Worm (Caenorhabditis elegans) whole organism, L4 larva: ENCODE results near the gene snpc-1.1.

Source experiments
- F10B5.3 ChIP-seq: sonication (generic microtip); optimal IDR thresholded peaks from 2 replicates; lab custom pipeline; 2016; ENCODE audit warnings: mild to moderate bottlenecking, missing genetic modification characterization, missing compliant biosample characterization
- F37D6.2 ChIP-seq: sonication (generic microtip); optimal IDR thresholded peaks from 2 replicates; lab custom pipeline; 2016; ENCODE audit warnings: mild to moderate bottlenecking, missing genetic modification characterization, missing compliant biosample characterization
- R02D3.7 ChIP-seq: fragments of 150-350 bp; sonication (generic microtip); optimal IDR thresholded peaks from 3 replicates; lab custom pipeline; 2014; ENCODE audit warnings: missing biosample characterization, missing genetic modification characterization
- T26A8.4 ChIP-seq: fragments of 200-800 bp; sonication (Bioruptor generic); IDR thresholded peaks from 2 replicates; pipeline ENCODE4 v1.3.6; 2022; ENCODE audit warnings: missing genetic modification characterization, missing compliant biosample characterization
- Y105C5A.15 ChIP-seq: fragments of 200-800 bp; sonication (Bioruptor generic); IDR thresholded peaks from 2 replicates; pipeline ENCODE4 v1.3.6; 2022; ENCODE audit warnings: missing genetic modification characterization, missing compliant biosample characterization
- ZK337.2 ChIP-seq: fragments of 200-800 bp; sonication (Bioruptor generic); IDR thresholded peaks from 2 replicates; pipeline ENCODE4 v1.3.6; 2022; ENCODE audit warnings: missing genetic modification reagents, missing genetic modification characterization, missing compliant biosample characterization
- ZK546.5 ChIP-seq, 2 experiments: sonication (generic microtip); optimal IDR thresholded peaks; 2 replicates each; lab custom pipeline; 2017; ENCODE audit warnings: missing biosample characterization in 2 of 2, missing genetic modification characterization in 2 of 2
- aly-2 ChIP-seq: sonication (generic microtip); optimal IDR thresholded peaks from 2 replicates; lab custom pipeline; 2018; ENCODE audit warnings: missing biosample characterization, missing genetic modification characterization
- arid-1 ChIP-seq: fragments of 200-800 bp; sonication (Bioruptor generic); conservative IDR thresholded peaks from 2 replicates; pipeline ENCODE4 v1.3.6; 2022; ENCODE audit warnings: missing genetic modification reagents, missing genetic modification characterization, missing compliant biosample characterization
- ceh-32 ChIP-seq: sonication (generic microtip); optimal IDR thresholded peaks from 2 replicates; lab custom pipeline; 2016; ENCODE audit warnings: mild to moderate bottlenecking, missing genetic modification characterization, missing compliant biosample characterization; ENCODE audit not compliant: poor library complexity
- ceh-82 ChIP-seq: sonication (generic microtip); optimal IDR thresholded peaks from 2 replicates; lab custom pipeline; 2017; ENCODE audit warnings: missing biosample characterization, missing genetic modification characterization
- daf-16 ChIP-seq, 3 experiments: sonication (generic microtip); optimal IDR thresholded peaks; 2 replicates each; lab custom pipeline; 2016 to 2017; ENCODE audit warnings: missing genetic modification characterization in 3 of 3, missing genetic modification reagents in 3 of 3, mild to moderate bottlenecking in 2 of 3, missing compliant biosample characterization in 2 of 3, missing biosample characterization in 1 of 3, moderate library complexity in 1 of 3
- daf-19 ChIP-seq: fragments of 200-800 bp; sonication (Bioruptor generic); conservative IDR thresholded peaks from 2 replicates; pipeline ENCODE4 v1.3.6; 2022; ENCODE audit warnings: missing genetic modification characterization, missing compliant biosample characterization
- daf-8 ChIP-seq: fragments of 200-800 bp; sonication (Bioruptor generic); IDR thresholded peaks from 2 replicates; pipeline ENCODE4 v1.3.6; 2022; ENCODE audit warnings: missing genetic modification characterization, missing compliant biosample characterization
- dmd-8 ChIP-seq: fragments of 200-800 bp; sonication (Bioruptor generic); IDR thresholded peaks from 2 replicates; pipeline ENCODE4 v1.3.6; 2022; ENCODE audit warnings: missing genetic modification characterization, missing compliant biosample characterization
- dpl-1 ChIP-seq: fragments of 150-350 bp; optimal IDR thresholded peaks from 2 replicates; lab custom pipeline; 2014; ENCODE audit warnings: missing biosample characterization, missing genetic modification reagents, missing genetic modification characterization
- duxl-1 ChIP-seq: sonication (generic microtip); optimal IDR thresholded peaks from 2 replicates; lab custom pipeline; 2016; ENCODE audit warnings: mild to moderate bottlenecking, missing genetic modification characterization, moderate library complexity, missing compliant biosample characterization; ENCODE audit not compliant: poor library complexity
- fos-1 ChIP-seq: fragments of 150-350 bp; optimal IDR thresholded peaks from 2 replicates; lab custom pipeline; 2014; ENCODE audit warnings: missing biosample characterization, missing genetic modification characterization
- hlh-11 ChIP-seq: fragments of 200-800 bp; sonication (Bioruptor generic); optimal IDR thresholded peaks from 2 replicates; lab custom pipeline; 2018; ENCODE audit warnings: mild to moderate bottlenecking, missing genetic modification characterization, missing compliant biosample characterization
- hlh-30 ChIP-seq: sonication (generic microtip); optimal IDR thresholded peaks from 2 replicates; lab custom pipeline; 2017; ENCODE audit warnings: antibody characterized with exemption, mild to moderate bottlenecking, missing genetic modification characterization, missing compliant biosample characterization; ENCODE audit not compliant: insufficient read depth
- jun-1 ChIP-seq: fragments of 150-350 bp; optimal IDR thresholded peaks from 2 replicates; lab custom pipeline; 2014; ENCODE audit warnings: missing biosample characterization, missing genetic modification reagents, missing genetic modification characterization
- lin-13 ChIP-seq: fragments of 150-350 bp; optimal IDR thresholded peaks from 2 replicates; lab custom pipeline; 2014; ENCODE audit warnings: missing biosample characterization, missing genetic modification reagents, missing genetic modification characterization
- lin-15B ChIP-seq: fragments of 150-350 bp; sonication (generic microtip); optimal IDR thresholded peaks from 3 replicates; lab custom pipeline; 2014; ENCODE audit warnings: missing biosample characterization, missing genetic modification characterization
- lin-29 ChIP-seq: fragments of 200-800 bp; sonication (Bioruptor generic); IDR thresholded peaks from 2 replicates; pipeline ENCODE4 v1.3.6; 2022; ENCODE audit warnings: missing genetic modification reagents, missing genetic modification characterization, missing compliant biosample characterization
- lin-38 ChIP-seq: fragments of 200-800 bp; sonication (Bioruptor generic); IDR thresholded peaks from 2 replicates; pipeline ENCODE4 v1.3.6; 2022; ENCODE audit warnings: missing genetic modification reagents, missing genetic modification characterization, missing compliant biosample characterization
- lsy-2 ChIP-seq, 2 experiments: fragments of 150-350 bp in 1 of 2; sonication (generic microtip) in 1 of 2; optimal IDR thresholded peaks; 2 replicates each; lab custom pipeline; 2014 to 2017; ENCODE audit warnings: missing biosample characterization in 2 of 2, missing genetic modification characterization in 2 of 2
- mdt-29 ChIP-seq: fragments of 200-800 bp; sonication (Bioruptor generic); IDR thresholded peaks from 2 replicates; pipeline ENCODE4 v1.3.6; 2022; ENCODE audit warnings: missing genetic modification reagents, missing genetic modification characterization, missing compliant biosample characterization
- mep-1 ChIP-seq: fragments of 150-350 bp; sonication (generic microtip); optimal IDR thresholded peaks from 3 replicates; lab custom pipeline; 2014; ENCODE audit warnings: missing biosample characterization, missing genetic modification characterization
- mes-2 ChIP-seq: sonication (generic microtip); optimal IDR thresholded peaks from 2 replicates; lab custom pipeline; 2016; ENCODE audit warnings: missing genotype, mild to moderate bottlenecking, missing genetic modification characterization, missing compliant biosample characterization; ENCODE audit not compliant: poor library complexity, severe bottlenecking
- mxl-3 ChIP-seq: fragments of 200-800 bp; sonication (Bioruptor generic); optimal IDR thresholded peaks from 2 replicates; lab custom pipeline; 2018; ENCODE audit warnings: mild to moderate bottlenecking, missing genetic modification characterization, missing compliant biosample characterization
- nhr-10 ChIP-seq: fragments of 150-350 bp; optimal IDR thresholded peaks from 2 replicates; lab custom pipeline; 2014; ENCODE audit warnings: missing biosample characterization, missing genetic modification characterization
- nhr-28 ChIP-seq: fragments of 150-350 bp; optimal IDR thresholded peaks from 2 replicates; lab custom pipeline; 2014; ENCODE audit warnings: missing biosample characterization, missing genetic modification characterization
- nhr-48 ChIP-seq: sonication (generic microtip); optimal IDR thresholded peaks from 2 replicates; lab custom pipeline; 2016; ENCODE audit warnings: mild to moderate bottlenecking, missing genetic modification characterization, missing compliant biosample characterization
- nhr-77 ChIP-seq: fragments of 150-350 bp; optimal IDR thresholded peaks from 2 replicates; lab custom pipeline; 2014; ENCODE audit warnings: missing biosample characterization, missing genetic modification characterization
- pqm-1 ChIP-seq: sonication (generic microtip); optimal IDR thresholded peaks from 2 replicates; lab custom pipeline; 2017; ENCODE audit warnings: missing biosample characterization, missing genetic modification characterization
- rbr-2 ChIP-seq: sonication (generic microtip); optimal IDR thresholded peaks from 2 replicates; lab custom pipeline; 2016; ENCODE audit warnings: missing genotype, missing genetic modification characterization, missing compliant biosample characterization
- set-16 ChIP-seq: fragments of 200-800 bp; sonication (Bioruptor generic); IDR thresholded peaks from 2 replicates; pipeline ENCODE4 v1.3.6; 2022; ENCODE audit warnings: missing genetic modification reagents, missing genetic modification characterization, missing compliant biosample characterization
- tag-97 ChIP-seq: fragments of 200-800 bp; sonication (Bioruptor generic); IDR thresholded peaks from 2 replicates; pipeline ENCODE4 v1.3.6; 2022; ENCODE audit warnings: missing genetic modification characterization, missing compliant biosample characterization
- tra-1 ChIP-seq: fragments of 200-800 bp; sonication (Bioruptor generic); IDR thresholded peaks from 2 replicates; pipeline ENCODE4 v1.3.6; 2022; ENCODE audit warnings: missing genetic modification reagents, missing genetic modification characterization, missing compliant biosample characterization
- unc-62 ChIP-seq, 3 experiments: fragments of 150-350 bp in 1 of 3; sonication (generic microtip); optimal IDR thresholded peaks in 2 of 3; peaks in 1 of 3; 1 replicate in 1 of 3; 2 replicates in 2 of 3; lab custom pipeline; 2014 to 2017; ENCODE audit warnings: missing biosample characterization in 3 of 3, missing genetic modification characterization in 3 of 3, missing genetic modification reagents in 3 of 3, missing genotype in 1 of 3
- ztf-7 ChIP-seq: fragments of 150-350 bp; optimal IDR thresholded peaks from 2 replicates; lab custom pipeline; 2014; ENCODE audit warnings: missing biosample characterization, missing genetic modification characterization

The snpc-1.1 gene

DNA sequence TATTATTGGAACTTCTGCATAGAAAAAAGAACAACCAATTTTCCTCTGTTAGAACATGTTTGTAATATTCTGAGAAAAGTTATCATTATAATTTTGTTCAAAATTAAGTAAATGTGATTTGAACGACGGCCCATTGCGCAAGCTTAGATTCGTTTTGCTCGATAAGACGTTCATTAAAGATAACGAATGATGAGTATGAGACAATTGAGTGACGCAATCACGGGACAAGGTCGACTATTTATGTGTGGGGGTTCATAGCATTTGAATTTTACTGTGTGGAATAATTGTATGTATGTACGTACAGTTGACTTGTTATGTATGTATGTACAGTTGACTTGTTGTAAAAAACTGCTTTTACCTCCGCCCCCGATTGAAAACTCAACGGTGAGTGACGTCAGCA, 38.3 kb upstream of the snpc-1.1 start:
- TF ChIP-seq ZK337.2 (GFP tag; lab: Robert Waterston, UW) (no peak), unc-62 (GFP tag; optimal IDR thresholded peaks at IDR 0.05 in 1 of 2; lab: Kevin White, UChicago) (peak in 1 of 2 experiments; percentile 75), unc-62 (tag; optimal IDR thresholded peaks at IDR 0.05; lab: Kevin White, UChicago) (no peak)
- TF ChIP-seq, all 104 proteins: peak for 1

DNA sequence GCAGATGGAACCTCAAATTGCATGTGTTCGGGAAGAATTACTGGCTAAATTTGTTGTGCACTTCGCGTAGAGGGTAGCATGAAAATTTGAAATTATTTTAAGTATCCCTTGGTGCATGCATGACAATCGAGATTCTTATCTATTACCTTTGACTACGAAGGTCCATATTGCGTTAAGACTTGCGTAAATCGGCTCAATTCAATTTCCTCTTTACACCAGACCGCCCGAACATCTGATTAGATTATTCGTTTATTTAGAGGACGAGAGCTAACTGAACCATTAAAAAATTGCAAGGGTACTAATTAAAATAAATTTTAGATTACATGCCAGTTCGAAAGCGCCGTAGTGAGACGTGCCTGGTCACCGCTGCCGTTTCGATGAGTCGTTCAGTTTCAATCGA, 36.5 kb upstream of the snpc-1.1 start:
- no peak for TF ChIP-seq jun-1 (tag; lab: Kevin White, UChicago)
- TF ChIP-seq R02D3.7: no peak

- no peak for TF ChIP-seq lin-15B (tag; lab: Kevin White, UChicago)
- no peak for TF ChIP-seq mxl-3 (GFP tag; lab: Kevin White, UChicago)
- TF ChIP-seq dpl-1: peak; percentile 25
- TF ChIP-seq dmd-8 (GFP tag; lab: Robert Waterston, UW): no peak
- TF ChIP-seq lin-38 (GFP tag; lab: Robert Waterston, UW): peak; percentile 60
- peak; percentile 4 for TF ChIP-seq nhr-28 (tag; lab: Kevin White, UChicago)
- peak; percentile 38 for TF ChIP-seq pqm-1
- TF ChIP-seq ZK546.5 (tag; optimal IDR thresholded peaks at IDR 0.05; lab: Kevin White, UChicago): no peak
- no peak for TF ChIP-seq rbr-2 (tag; lab: Kevin White, UChicago)
- peak in 1 of 2 experiments; percentile 22 for TF ChIP-seq unc-62 (GFP tag; optimal IDR thresholded peaks at IDR 0.05 in 1 of 2; lab: Kevin White, UChicago)
- no peak for TF ChIP-seq unc-62 (tag; optimal IDR thresholded peaks at IDR 0.05; lab: Kevin White, UChicago)
- no peak for TF ChIP-seq daf-16 (GFP tag; optimal IDR thresholded peaks at IDR 0.05; lab: Kevin White, UChicago)
- peak; percentile 26 for TF ChIP-seq daf-16 (tag; optimal IDR thresholded peaks at IDR 0.05; lab: Kevin White, UChicago)
- TF ChIP-seq lsy-2 (tag; optimal IDR thresholded peaks at IDR 0.05; lab: Kevin White, UChicago): peak in 1 of 2 experiments; percentile 7
- no peak for TF ChIP-seq F37D6.2 (tag; lab: Kevin White, UChicago)
Measured at ce11 chrII:7816163-7816776, 35.2 kb upstream of the snpc-1.1 start, which contains the start of gene cki-2. cki-2 (plus strand) TSS chrII:7816499.

DNA sequence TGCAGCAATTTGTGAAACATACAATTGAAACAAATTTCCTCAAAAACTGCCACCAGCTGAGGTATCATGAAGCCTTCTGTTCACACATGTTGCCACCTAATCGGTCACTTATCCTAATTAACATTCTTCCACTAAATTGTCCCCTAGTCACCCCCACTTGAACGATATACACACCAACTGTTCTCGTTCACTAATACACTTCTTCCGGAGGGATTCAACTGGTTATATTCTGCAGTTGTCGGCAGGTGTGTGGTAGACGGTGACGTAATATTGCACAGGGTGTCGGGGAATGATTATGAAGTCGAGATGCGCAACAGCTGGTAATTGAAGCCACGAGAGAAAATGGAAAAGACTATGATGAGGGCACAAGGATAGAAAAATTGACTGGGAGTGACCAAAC, 34.3 kb upstream of the snpc-1.1 start:
- TF ChIP-seq fos-1 (tag; lab: Kevin White, UChicago) (no peak), arid-1 (GFP tag; lab: Robert Waterston, UW) (no peak), ceh-32 (tag; lab: Kevin White, UChicago) (no peak), lin-13 (GFP tag; lab: Kevin White, UChicago) (no peak), duxl-1 (tag; lab: Kevin White, UChicago) (no peak), aly-2 (tag; lab: Kevin White, UChicago) (no peak), set-16 (GFP tag; lab: Robert Waterston, UW) (no peak), Y105C5A.15 (no peak), daf-19 (no peak), dmd-8 (GFP tag; lab: Robert Waterston, UW) (no peak), nhr-48 (tag; lab: Kevin White, UChicago) (no peak)

ce11 chrII:7814915-7815314, 33.8 kb upstream of the snpc-1.1 start:
- TF ChIP-seq T26A8.4 (GFP tag; lab: Robert Waterston, UW) (no peak), daf-19 (no peak), mdt-29 (no peak), lin-29 (GFP tag; lab: Robert Waterston, UW) (no peak), F37D6.2 (tag; lab: Kevin White, UChicago) (no peak), tag-97 (GFP tag; lab: Robert Waterston, UW) (no peak), nhr-28 (tag; lab: Kevin White, UChicago) (peak; percentile 73), ceh-32 (tag; lab: Kevin White, UChicago) (no peak), hlh-30 (tag; lab: Kevin White, UChicago) (peak; percentile 7), hlh-11 (tag; lab: Kevin White, UChicago) (peak; percentile 86), rbr-2 (tag; lab: Kevin White, UChicago) (no peak), ztf-7 (tag; lab: Kevin White, UChicago) (no peak), ceh-82 (tag; lab: Kevin White, UChicago) (no peak), nhr-77 (tag; lab: Kevin White, UChicago) (peak; percentile 40), mep-1 (tag; lab: Kevin White, UChicago) (no peak), tra-1 (peak; percentile 84), daf-8 (GFP tag; lab: Robert Waterston, UW) (no peak), nhr-10 (tag; lab: Kevin White, UChicago) (no peak), lsy-2 (tag; optimal IDR thresholded peaks at IDR 0.05; lab: Kevin White, UChicago) (peak in 1 of 2 experiments; percentile 10), duxl-1 (tag; lab: Kevin White, UChicago) (no peak), unc-62 (GFP tag; optimal IDR thresholded peaks at IDR 0.05 in 1 of 2; lab: Kevin White, UChicago) (peak; percentile 8 to 73), unc-62 (tag; optimal IDR thresholded peaks at IDR 0.05; lab: Kevin White, UChicago) (no peak), mes-2 (tag; lab: Kevin White, UChicago) (no peak), F10B5.3 (no peak)
